Fruit fly (Drosophila melanogaster): ENCODE results near the gene unc.

The unc gene

DNA sequence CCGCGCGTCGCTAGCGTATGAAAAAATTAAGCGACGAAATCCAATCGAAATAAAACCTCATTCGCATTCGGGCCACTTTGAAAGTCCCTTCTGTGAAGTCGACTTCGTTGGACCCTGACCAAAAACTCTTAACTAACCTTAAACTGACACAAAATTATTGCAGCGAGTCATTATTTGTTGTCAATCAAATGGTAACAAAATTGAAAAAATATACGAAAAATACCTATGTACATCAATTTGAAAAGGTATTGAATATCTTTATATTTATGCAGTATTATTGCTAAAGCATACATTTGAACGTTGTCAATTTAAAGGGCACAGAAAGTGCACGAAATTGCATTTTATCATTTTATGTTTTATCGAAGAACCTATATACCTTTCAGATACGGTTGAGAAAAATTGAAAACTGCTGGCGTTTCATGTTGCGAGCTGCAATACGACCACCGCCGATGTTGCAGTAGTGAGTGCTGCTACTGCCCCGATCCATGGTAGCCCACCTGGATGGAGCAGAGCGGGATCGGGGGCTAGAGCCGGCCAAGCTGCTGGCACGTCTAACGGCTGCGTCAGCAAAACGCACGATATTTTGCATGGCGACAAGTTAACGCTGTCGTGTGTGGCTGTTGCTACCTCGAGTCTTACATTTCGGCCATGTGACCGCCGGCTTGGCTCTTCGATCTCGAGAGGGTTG is 42.9 kb downstream of the unc start:
- TF ChIP-seq rgr (GFP tag; optimal IDR thresholded peaks at IDR 0.05) (peak; percentile 3), N (GFP tag; optimal IDR thresholded peaks at IDR 0.05) (no peak), woc (GFP tag; optimal IDR thresholded peaks at IDR 0.05) (peak; percentile 6), Mio (GFP tag; optimal IDR thresholded peaks at IDR 0.05) (no peak), h (GFP tag; optimal IDR thresholded peaks at IDR 0.05) (peak; percentile 7), ey (GFP tag; optimal IDR thresholded peaks at IDR 0.05) (peak; percentile 27), Dif (GFP tag; optimal IDR thresholded peaks at IDR 0.05; ENCODE audit: partially characterized antibody) (no peak)

DNA sequence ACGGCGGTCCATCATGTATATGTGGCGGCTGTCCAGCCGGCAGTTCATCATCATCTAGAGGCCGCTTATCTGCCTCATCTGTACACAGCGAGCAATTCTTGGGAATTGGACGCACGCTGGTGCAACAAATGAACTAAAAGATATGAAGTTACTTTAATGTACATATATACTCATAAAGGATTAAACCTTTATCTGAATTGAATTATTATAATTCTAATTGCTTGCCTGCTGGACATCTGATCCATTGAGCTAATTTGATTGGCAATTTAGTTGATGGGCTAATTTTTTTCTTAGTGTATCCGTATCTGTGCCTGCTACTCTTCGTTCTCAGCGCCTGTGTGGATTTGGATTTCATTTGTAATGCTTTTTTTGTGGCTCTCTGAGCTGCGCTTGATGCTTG is 43.8 kb downstream of the unc start:
- TF ChIP-seq ey (GFP tag; optimal IDR thresholded peaks at IDR 0.05) (peak; percentile 86), psq (GFP tag; optimal IDR thresholded peaks at IDR 0.05) (peak; percentile 75), dmrt93B (GFP tag; optimal IDR thresholded peaks at IDR 0.05) (peak; percentile 72), HLH106 (tag; optimal IDR thresholded peaks at IDR 0.05) (peak; percentile 85), Jra (GFP tag; optimal IDR thresholded peaks at IDR 0.05) (peak; percentile 70), Dif (GFP tag; optimal IDR thresholded peaks at IDR 0.05; ENCODE audit: partially characterized antibody) (no peak), br (GFP tag; optimal IDR thresholded peaks at IDR 0.05) (peak; percentile 85), usp (GFP tag; optimal IDR thresholded peaks at IDR 0.05) (no peak), sage (GFP tag; optimal IDR thresholded peaks at IDR 0.05) (peak; percentile 48), Hnf4 (GFP tag; optimal IDR thresholded peaks at IDR 0.05) (peak; percentile 73), CG9705 (GFP tag; optimal IDR thresholded peaks at IDR 0.05) (peak; percentile 60), Sp1 (GFP tag; optimal IDR thresholded peaks at IDR 0.05) (peak; percentile 83), Vsx2 (GFP tag; optimal IDR thresholded peaks at IDR 0.05; ENCODE audit: partially characterized antibody) (no peak), fru (GFP tag; optimal IDR thresholded peaks at IDR 0.05) (peak; percentile 85), tai (GFP tag; optimal IDR thresholded peaks at IDR 0.05) (peak; percentile 29), OdsH (GFP tag; optimal IDR thresholded peaks at IDR 0.05) (peak; percentile 85), jim (GFP tag; optimal IDR thresholded peaks at IDR 0.05) (no peak), foxo (GFP tag; optimal IDR thresholded peaks at IDR 0.05) (peak in 1 of 2 experiments; percentile 84), dl (GFP tag; optimal IDR thresholded peaks at IDR 0.05; ENCODE audit: insufficient read depth in 1 of 2, partially characterized antibody in 2 of 2) (no peak), brk (GFP tag; optimal IDR thresholded peaks at IDR 0.05) (peak; percentile 58), h (GFP tag; optimal IDR thresholded peaks at IDR 0.05) (peak; percentile 85), lola (GFP tag; optimal IDR thresholded peaks at IDR 0.05) (no peak), Rel (GFP tag; optimal IDR thresholded peaks at IDR 0.05) (peak; percentile 29), Rel (tag; optimal IDR thresholded peaks at IDR 0.05) (peak; percentile 72), rgr (GFP tag; optimal IDR thresholded peaks at IDR 0.05) (peak; percentile 84), CG32264 (GFP tag; optimal IDR thresholded peaks at IDR 0.05) (peak; percentile 55), dsf (GFP tag; optimal IDR thresholded peaks at IDR 0.05; ENCODE audit: borderline replicate concordance) (peak; percentile 19), Abd-B (GFP tag; optimal IDR thresholded peaks at IDR 0.05) (no peak), woc (GFP tag; optimal IDR thresholded peaks at IDR 0.05) (peak; percentile 81)

- no peak for TF ChIP-seq lola (GFP tag; optimal IDR thresholded peaks at IDR 0.05)
- TF ChIP-seq Hr83 (GFP tag; optimal IDR thresholded peaks at IDR 0.05; ENCODE audit: poor library complexity, severe bottlenecking) = peak; percentile 7
- TF ChIP-seq sv (GFP tag; optimal IDR thresholded peaks at IDR 0.05) = no peak
- peak; percentile 8 for TF ChIP-seq rgr (GFP tag; optimal IDR thresholded peaks at IDR 0.05)
- TF ChIP-seq dl (GFP tag; optimal IDR thresholded peaks at IDR 0.05; ENCODE audit: insufficient read depth in 1 of 2, partially characterized antibody in 2 of 2) = peak in 1 of 2 experiments; percentile 67
- TF ChIP-seq fru (GFP tag; optimal IDR thresholded peaks at IDR 0.05) = peak; percentile 53
- no peak for TF ChIP-seq OdsH (GFP tag; optimal IDR thresholded peaks at IDR 0.05)
- peak; percentile 26 for TF ChIP-seq CrebA (GFP tag; optimal IDR thresholded peaks at IDR 0.05; ENCODE audit: borderline replicate concordance)
- no peak for TF ChIP-seq Rel (GFP tag; optimal IDR thresholded peaks at IDR 0.05)
- peak; percentile 55 for TF ChIP-seq Rel (tag; optimal IDR thresholded peaks at IDR 0.05)
- peak; percentile 38 for TF ChIP-seq Dif (GFP tag; optimal IDR thresholded peaks at IDR 0.05; ENCODE audit: partially characterized antibody)
- peak; percentile 38 for TF ChIP-seq h (GFP tag; optimal IDR thresholded peaks at IDR 0.05)
- peak; percentile 50 for TF ChIP-seq br (GFP tag; optimal IDR thresholded peaks at IDR 0.05)
- no peak for TF ChIP-seq GATAd (GFP tag; optimal IDR thresholded peaks at IDR 0.05)
- TF ChIP-seq psq (GFP tag; optimal IDR thresholded peaks at IDR 0.05) = peak; percentile 46
- TF ChIP-seq Sp1 (GFP tag; optimal IDR thresholded peaks at IDR 0.05) = no peak
- no peak for TF ChIP-seq Hnf4 (GFP tag; optimal IDR thresholded peaks at IDR 0.05)
- TF ChIP-seq HLH106 (tag; optimal IDR thresholded peaks at IDR 0.05) = no peak
These were observed 44.9 kb downstream of the unc start for dm6 chrX:21071693-21072357.
